Fruit fly (Drosophila melanogaster) whole organism, wandering third instar larva: Measurements from ENCODE around the gene CG31077.

Experiments used
- br ChIP-seq: fragments of 200-800 bp; sonication (Bioruptor generic); optimal IDR thresholded peaks from 2 replicates; lab custom pipeline; 2016; ENCODE audit warnings: missing biosample characterization, missing genetic modification characterization
- pan ChIP-seq: fragments of >200 bp; optimal IDR thresholded peaks from 2 replicates; lab custom pipeline; 2017

dm6 chr3R:26999452-26999851 is at the start of gene CG31077:
- TF ChIP-seq pan (lab: Kevin White, UChicago) = no peak
- no peak for TF ChIP-seq br (GFP tag; lab: Kevin White, UChicago)
